Worm (Caenorhabditis elegans): ENCODE data around the gene srz-103.

srz-103 gene

DNA sequence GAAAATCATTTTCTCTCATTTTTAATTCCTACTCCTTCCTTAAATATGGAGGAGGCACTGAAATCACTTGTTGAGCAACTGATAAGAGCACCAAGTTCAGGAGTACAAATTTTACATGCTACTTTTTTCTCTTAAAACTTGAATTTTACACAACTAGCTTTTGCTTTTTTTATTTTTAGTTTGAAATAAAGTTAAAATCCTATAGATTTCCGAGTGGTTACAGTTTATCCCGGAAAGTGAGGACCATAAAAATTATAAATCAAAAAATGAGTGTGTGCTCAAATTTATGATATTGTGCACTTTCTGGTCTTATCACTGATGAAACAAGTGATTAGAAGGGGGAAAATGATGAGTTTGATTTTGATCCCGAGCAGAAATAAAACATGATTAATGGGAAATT is 51.2 kb downstream of the srz-103 start, which contains the start of gene oac-53:
oac-53 (minus strand) TSS at position 9 of the 400 bp plus-strand sequence.
- TF ChIP-seq Y105C5A.15 (GFP tag; IDR thresholded peaks at IDR 0.05) (no peak), dpl-1 (GFP tag; optimal IDR thresholded peaks at IDR 0.05) (no peak), aha-1 (tag) (no peak), duxl-1 (tag; optimal IDR thresholded peaks at IDR 0.05; ENCODE audit: poor library complexity) (no peak), madf-9 (GFP tag; conservative IDR thresholded peaks at IDR 0.05) (no peak), nhr-237 (tag; optimal IDR thresholded peaks at IDR 0.05) (no peak), hlh-30 (tag; optimal IDR thresholded peaks at IDR 0.05; ENCODE audit: insufficient read depth) (no peak), attf-4 (tag; optimal IDR thresholded peaks at IDR 0.05) (no peak), ctbp-1 (GFP tag; IDR thresholded peaks at IDR 0.05) (no peak), daf-16 (GFP tag; optimal IDR thresholded peaks at IDR 0.05) (no peak), daf-16 (tag; optimal IDR thresholded peaks at IDR 0.05) (no peak), mxl-3 (GFP tag; optimal IDR thresholded peaks at IDR 0.05) (no peak), nhr-28 (tag; optimal IDR thresholded peaks at IDR 0.05) (peak; percentile 7), snpc-1.2 (GFP tag; IDR thresholded peaks at IDR 0.05) (no peak), pqm-1 (tag; optimal IDR thresholded peaks at IDR 0.05) (peak; percentile 62), dmd-8 (GFP tag; IDR thresholded peaks at IDR 0.05) (no peak), dve-1 (tag; optimal IDR thresholded peaks at IDR 0.05; ENCODE audit: insufficient read depth) (no peak), lin-39 (tag; optimal IDR thresholded peaks at IDR 0.05) (no peak), ztf-7 (tag; optimal IDR thresholded peaks at IDR 0.05) (no peak), hlh-11 (tag; optimal IDR thresholded peaks at IDR 0.05) (peak; percentile 4), php-3 (GFP tag; IDR thresholded peaks at IDR 0.05) (peak; percentile 59; the same call in 1 of the 2 replicates), lsy-2 (tag; optimal IDR thresholded peaks at IDR 0.05) (no peak), lin-15B (tag; optimal IDR thresholded peaks at IDR 0.05) (no peak), unc-62 (GFP tag; optimal IDR thresholded peaks at IDR 0.05 in 1 of 2) (no peak), unc-62 (tag; optimal IDR thresholded peaks at IDR 0.05) (no peak), snpc-4 (tag; optimal IDR thresholded peaks at IDR 0.05) (no peak), lin-1 (GFP tag; IDR thresholded peaks at IDR 0.05) (no peak), F37D6.2 (tag; optimal IDR thresholded peaks at IDR 0.05) (no peak), mdl-1 (tag; optimal IDR thresholded peaks at IDR 0.05) (no peak)

All from whole organism, L4 larva.